Fruit fly (Drosophila melanogaster) whole organism, embryonic: ENCODE data around the gene Kah.
A peak's percentile ranks its signal among the peaks of the same experiment; 100 is the strongest.

Source experiments
- Adf1 ChIP-seq: fragments of 200-800 bp; sonication (Bioruptor generic); IDR thresholded peaks from 2 replicates; pipeline ENCODE4 v1.3.6; 2022; ENCODE audit warnings: missing biosample characterization, missing genetic modification characterization
- Asciz ChIP-seq: fragments of 200-800 bp; sonication (Bioruptor generic); optimal IDR thresholded peaks from 2 replicates; lab custom pipeline; 2017; ENCODE audit warnings: missing biosample characterization, mild to moderate bottlenecking, missing genetic modification characterization, missing genetic modification reagents
- CG10979 ChIP-seq: fragments of 200-800 bp; sonication (Bioruptor generic); optimal IDR thresholded peaks from 2 replicates; lab custom pipeline; 2018; ENCODE audit warnings: missing biosample characterization, mild to moderate bottlenecking, missing genetic modification characterization, moderate library complexity
- CG11695 ChIP-seq: fragments of 200-800 bp; sonication (Bioruptor generic); IDR thresholded peaks from 3 replicates; pipeline ENCODE4 v1.3.6; 2022; ENCODE audit warnings: missing biosample characterization, missing genetic modification characterization
- CG11696 ChIP-seq: fragments of 200-800 bp; sonication (Bioruptor generic); IDR thresholded peaks from 2 replicates; pipeline ENCODE4 v1.3.6; 2022; ENCODE audit warnings: missing biosample characterization, missing genetic modification characterization
- CG13775 ChIP-seq: fragments of 200-800 bp; sonication (Bioruptor generic); optimal IDR thresholded peaks from 3 replicates; lab custom pipeline; 2017; ENCODE audit warnings: missing biosample characterization, mild to moderate bottlenecking, missing genetic modification characterization
- CG15601 ChIP-seq: fragments of 200-800 bp; sonication (Bioruptor generic); optimal IDR thresholded peaks from 3 replicates; lab custom pipeline; 2019; ENCODE audit warnings: missing biosample characterization, mild to moderate bottlenecking, missing genetic modification characterization, moderate library complexity
- CG1832 ChIP-seq: fragments of 200-800 bp; sonication (Bioruptor generic); optimal IDR thresholded peaks from 2 replicates; lab custom pipeline; 2017; ENCODE audit warnings: missing biosample characterization, mild to moderate bottlenecking, missing genetic modification characterization, inconsistent platforms
- CG18599 ChIP-seq: fragments of 200-800 bp; sonication (Bioruptor generic); optimal IDR thresholded peaks from 3 replicates; lab custom pipeline; 2017; ENCODE audit warnings: missing biosample characterization, missing genetic modification characterization, mild to moderate bottlenecking, moderate library complexity, missing genetic modification reagents
- CG2712 ChIP-seq: fragments of 200-800 bp; optimal IDR thresholded peaks from 3 replicates; lab custom pipeline; 2019; ENCODE audit warnings: missing biosample characterization, mild to moderate bottlenecking, missing genetic modification characterization, moderate library complexity
- CG3065 ChIP-seq: fragments of 200-800 bp; sonication (Bioruptor generic); optimal IDR thresholded peaks from 2 replicates; lab custom pipeline; 2016; ENCODE audit warnings: missing biosample characterization, missing genetic modification characterization
- CG3838 ChIP-seq: fragments of 200-800 bp; sonication (Bioruptor generic); optimal IDR thresholded peaks from 3 replicates; lab custom pipeline; 2016; ENCODE audit warnings: missing biosample characterization, missing genetic modification characterization
- CG4820 ChIP-seq: fragments of 200-800 bp; sonication (Bioruptor generic); optimal IDR thresholded peaks from 3 replicates; lab custom pipeline; 2016; ENCODE audit warnings: missing biosample characterization, missing genetic modification characterization
- CG7271 ChIP-seq: fragments of 200-800 bp; sonication (Bioruptor generic); optimal IDR thresholded peaks from 2 replicates; lab custom pipeline; 2018; ENCODE audit warnings: missing biosample characterization, mild to moderate bottlenecking, missing genetic modification characterization, moderate library complexity
- CG8089 ChIP-seq: fragments of 200-800 bp; sonication (Bioruptor generic); optimal IDR thresholded peaks from 3 replicates; lab custom pipeline; 2016; ENCODE audit warnings: missing biosample characterization, missing genetic modification characterization
- CG8478 ChIP-seq: fragments of >200 bp; optimal IDR thresholded peaks from 2 replicates; lab custom pipeline; 2018
- CoRest ChIP-seq: fragments of 200-800 bp; sonication (Bioruptor generic); optimal IDR thresholded peaks from 3 replicates; lab custom pipeline; 2018; ENCODE audit warnings: missing biosample characterization, mild to moderate bottlenecking, missing genetic modification characterization, moderate library complexity
- CrebB ChIP-seq: fragments of 200-800 bp; sonication (Bioruptor generic); optimal IDR thresholded peaks from 3 replicates; lab custom pipeline; 2018; ENCODE audit warnings: missing biosample characterization, mild to moderate bottlenecking, missing genetic modification characterization
- Doc3 ChIP-seq: fragments of 200-800 bp; sonication (Bioruptor generic); IDR thresholded peaks from 3 replicates; pipeline ENCODE4 v1.3.6; 2022; ENCODE audit warnings: missing biosample characterization, missing genetic modification characterization; ENCODE audit not compliant: partially characterized antibody
- Fer3 ChIP-seq: fragments of 200-800 bp; sonication (Bioruptor generic); optimal IDR thresholded peaks from 2 replicates; lab custom pipeline; 2018; ENCODE audit warnings: missing biosample characterization, mild to moderate bottlenecking, missing genetic modification characterization, moderate library complexity
- Hmx ChIP-seq: fragments of 200-800 bp; sonication (Bioruptor generic); optimal IDR thresholded peaks from 2 replicates; lab custom pipeline; 2016; ENCODE audit warnings: missing biosample characterization, missing genetic modification characterization
- Med ChIP-seq: fragments of 200-800 bp; sonication (Bioruptor generic); peaks from one replicate; lab custom pipeline; 2016; ENCODE audit warnings: missing biosample characterization, missing genetic modification characterization, mild to moderate bottlenecking, inconsistent platforms, moderate library complexity
- Nf-YB ChIP-seq: fragments of 200-800 bp; sonication (Bioruptor generic); optimal IDR thresholded peaks from 3 replicates; lab custom pipeline; 2019; ENCODE audit warnings: missing biosample characterization, mild to moderate bottlenecking, missing genetic modification characterization, moderate library complexity
- NfI ChIP-seq: fragments of 200-800 bp; sonication (Bioruptor generic); optimal IDR thresholded peaks from 3 replicates; lab custom pipeline; 2018; ENCODE audit warnings: missing biosample characterization, mild to moderate bottlenecking, missing genetic modification characterization, moderate library complexity
- Oli ChIP-seq: fragments of 200-800 bp; sonication (Bioruptor generic); optimal IDR thresholded peaks from 2 replicates; lab custom pipeline; 2018; ENCODE audit warnings: missing biosample characterization, mild to moderate bottlenecking, missing genetic modification characterization, moderate library complexity
- Ravus ChIP-seq: fragments of 200-800 bp; sonication (Bioruptor generic); IDR thresholded peaks from 2 replicates; pipeline ENCODE4 v1.3.6; 2022; ENCODE audit warnings: missing biosample characterization, missing genetic modification characterization
- Side ChIP-seq: fragments of 200-800 bp; sonication (Bioruptor generic); optimal IDR thresholded peaks from 2 replicates; lab custom pipeline; 2016; ENCODE audit warnings: missing biosample characterization, missing genetic modification characterization
- Sin3A ChIP-seq: fragments of >200 bp; optimal IDR thresholded peaks from 2 replicates; lab custom pipeline; 2018
- Ssrp ChIP-seq: fragments of 200-800 bp; sonication (Bioruptor generic); optimal IDR thresholded peaks from 2 replicates; lab custom pipeline; 2018; ENCODE audit warnings: missing biosample characterization, mild to moderate bottlenecking, missing genetic modification characterization, moderate library complexity
- Stat92E ChIP-seq, 3 experiments: fragments of >200 bp in 2 of 3; fragments of 200-800 bp in 1 of 3; sonication (Bioruptor generic) in 1 of 3; optimal IDR thresholded peaks; 2 replicates each; lab custom pipeline; 2017 to 2019; ENCODE audit warnings: missing biosample characterization in 3 of 3, missing genetic modification characterization in 3 of 3, mild to moderate bottlenecking in 1 of 3, moderate library complexity in 1 of 3
- Xbp1 ChIP-seq: fragments of 200-800 bp; sonication (Bioruptor generic); optimal IDR thresholded peaks from 3 replicates; lab custom pipeline; 2016; ENCODE audit warnings: missing biosample characterization, mild to moderate bottlenecking, missing genetic modification characterization
- bigmax ChIP-seq: fragments of 200-800 bp; sonication (Bioruptor generic); optimal IDR thresholded peaks from 2 replicates; lab custom pipeline; 2018; ENCODE audit warnings: missing biosample characterization, mild to moderate bottlenecking, missing genetic modification characterization
- cad ChIP-seq: fragments of >200 bp; optimal IDR thresholded peaks from 2 replicates; lab custom pipeline; 2017; ENCODE audit warnings: missing biosample characterization, missing genetic modification characterization
- da ChIP-seq: fragments of 200-800 bp; sonication (Bioruptor generic); optimal IDR thresholded peaks from 2 replicates; lab custom pipeline; 2016; ENCODE audit warnings: missing biosample characterization, missing genetic modification characterization
- dan ChIP-seq: fragments of 200-800 bp; sonication (Bioruptor generic); IDR thresholded peaks from 2 replicates; pipeline ENCODE4 v1.3.6; 2022; ENCODE audit warnings: missing biosample characterization, missing genetic modification characterization
- dm ChIP-seq: fragments of 200-800 bp; sonication (Bioruptor generic); optimal IDR thresholded peaks from 3 replicates; lab custom pipeline; 2016; ENCODE audit warnings: missing biosample characterization, missing genetic modification characterization
- dmrt99B ChIP-seq: fragments of 200-800 bp; sonication (Bioruptor generic); optimal IDR thresholded peaks from 2 replicates; lab custom pipeline; 2018; ENCODE audit warnings: missing biosample characterization, mild to moderate bottlenecking, missing genetic modification characterization, moderate library complexity
- dpn ChIP-seq, 2 experiments: fragments of 200-800 bp; sonication (Bioruptor generic); optimal IDR thresholded peaks; 3 replicates each; lab custom pipeline; 2016; ENCODE audit warnings: missing biosample characterization in 2 of 2, missing genetic modification characterization in 2 of 2
- fd64A ChIP-seq: fragments of 200-800 bp; sonication (Bioruptor generic); optimal IDR thresholded peaks from 3 replicates; lab custom pipeline; 2018; ENCODE audit warnings: missing biosample characterization, mild to moderate bottlenecking, missing genetic modification characterization
- gem ChIP-seq: fragments of 200-800 bp; sonication (Bioruptor generic); optimal IDR thresholded peaks from 2 replicates; lab custom pipeline; 2019; ENCODE audit warnings: missing biosample characterization, mild to moderate bottlenecking, missing genetic modification characterization, moderate library complexity
- hkb ChIP-seq, 2 experiments: fragments of 200-800 bp in 1 of 2; fragments of >200 bp in 1 of 2; sonication (Bioruptor generic) in 1 of 2; IDR thresholded peaks in 1 of 2; optimal IDR thresholded peaks in 1 of 2; 2 replicates each; pipeline versions ENCODE4 v1.3.6 to Lab custom; 2017 to 2022; ENCODE audit warnings: missing biosample characterization in 1 of 2, missing genetic modification characterization in 1 of 2
- luna ChIP-seq: fragments of 200-800 bp; sonication (Bioruptor generic); optimal IDR thresholded peaks from 2 replicates; lab custom pipeline; 2016; ENCODE audit warnings: missing biosample characterization, missing genetic modification characterization
- odd ChIP-seq: fragments of 200-800 bp; sonication (Bioruptor generic); optimal IDR thresholded peaks from 2 replicates; lab custom pipeline; 2017; ENCODE audit warnings: missing biosample characterization, mild to moderate bottlenecking, missing genetic modification characterization
- ro ChIP-seq: fragments of 200-800 bp; sonication (Bioruptor generic); IDR thresholded peaks from 2 replicates; pipeline ENCODE4 v1.3.6; 2022; ENCODE audit warnings: missing biosample characterization, missing genetic modification characterization
- schlank ChIP-seq: fragments of 200-800 bp; sonication (Bioruptor generic); optimal IDR thresholded peaks from 2 replicates; lab custom pipeline; 2018; ENCODE audit warnings: missing biosample characterization, mild to moderate bottlenecking, missing genetic modification characterization
- sens ChIP-seq: fragments of 200-800 bp; sonication (Bioruptor generic); peaks from one replicate; lab custom pipeline; 2016; ENCODE audit warnings: missing biosample characterization, missing genetic modification characterization
- tap ChIP-seq: fragments of 200-800 bp; optimal IDR thresholded peaks from 3 replicates; lab custom pipeline; 2019; ENCODE audit warnings: missing biosample characterization, mild to moderate bottlenecking, missing genetic modification characterization, moderate library complexity
- toy ChIP-seq: fragments of 200-800 bp; sonication (Bioruptor generic); IDR thresholded peaks from 2 replicates; pipeline ENCODE4 v1.3.6; 2022; ENCODE audit warnings: missing biosample characterization, missing genetic modification characterization
- trem ChIP-seq: fragments of 200-800 bp; optimal IDR thresholded peaks from 3 replicates; lab custom pipeline; 2019; ENCODE audit warnings: missing biosample characterization, mild to moderate bottlenecking, missing genetic modification characterization, moderate library complexity
- unpg ChIP-seq: fragments of 200-800 bp; sonication (Bioruptor generic); optimal IDR thresholded peaks from 3 replicates; lab custom pipeline; 2018; ENCODE audit warnings: missing biosample characterization, mild to moderate bottlenecking, missing genetic modification characterization, moderate library complexity
- wdn ChIP-seq: fragments of 200-800 bp; sonication (Bioruptor generic); IDR thresholded peaks from 2 replicates; pipeline ENCODE4 v1.3.6; 2022; ENCODE audit warnings: missing biosample characterization, missing genetic modification characterization

Gene Kah

dm6 chr3L:552950-553349 is 36.1 kb downstream of the Kah start (continued):
- TF ChIP-seq gem (tag; lab: Kevin White, UChicago), result peak; percentile 77
- peak; percentile 80 for TF ChIP-seq CG18599
- TF ChIP-seq wdn (GFP tag; lab: Robert Waterston, UW), result peak; percentile 64; the same call in 1 of the 2 replicates
- TF ChIP-seq Xbp1 (GFP tag; lab: Kevin White, UChicago), result peak; percentile 71
- TF ChIP-seq Oli (tag; lab: Kevin White, UChicago), result peak; percentile 82
- TF ChIP-seq CG4820 (GFP tag; lab: Kevin White, UChicago), result peak; percentile 49
- TF ChIP-seq CG3065 (GFP tag; lab: Kevin White, UChicago), result no peak
- peak; percentile 67 for TF ChIP-seq CG2712
- TF ChIP-seq dmrt99B (tag; lab: Kevin White, UChicago), result peak; percentile 83
- TF ChIP-seq CoRest (tag; lab: Kevin White, UChicago), result peak; percentile 76
- TF ChIP-seq trem (tag; lab: Kevin White, UChicago), result peak; percentile 29
- TF ChIP-seq bigmax (GFP tag; lab: Kevin White, UChicago), result no peak
- TF ChIP-seq dpn (GFP tag; optimal IDR thresholded peaks at IDR 0.05; lab: Kevin White, UChicago), result peak; percentile 75 to 81
- no peak for TF ChIP-seq CG7271 (tag; lab: Kevin White, UChicago)
- peak; percentile 39 for TF ChIP-seq dm (GFP tag; lab: Kevin White, UChicago)
- peak; percentile 70 for TF ChIP-seq tap (tag; lab: Kevin White, UChicago)
- no peak for TF ChIP-seq dan (GFP tag; lab: Robert Waterston, UW)
- no peak for TF ChIP-seq Sin3A (lab: Kevin White, UChicago)
- no peak for TF ChIP-seq da (GFP tag; lab: Kevin White, UChicago)
- TF ChIP-seq unpg (GFP tag; lab: Kevin White, UChicago), result peak; percentile 80
- no peak for TF ChIP-seq toy (GFP tag; lab: Robert Waterston, UW)
- TF ChIP-seq Ssrp (tag; lab: Kevin White, UChicago), result peak; percentile 48
- peak; percentile 92 for TF ChIP-seq CG11696
- 0 out of 2 replicates have a peak, but pooled peaks have one; percentile 8 for TF ChIP-seq Adf1 (GFP tag; lab: Robert Waterston, UW)
- peak; percentile 62 for TF ChIP-seq Side
- TF ChIP-seq CG8089 (GFP tag; lab: Kevin White, UChicago), result peak; percentile 52
- peak; percentile 7; the same call in 1 of the 2 replicates for TF ChIP-seq Ravus (GFP tag; lab: Robert Waterston, UW)
- TF ChIP-seq Stat92E (GFP tag; optimal IDR thresholded peaks at IDR 0.05; lab: Kevin White, UChicago), result no peak
- TF ChIP-seq Med (GFP tag; lab: Kevin White, UChicago), result peak; percentile 97
- peak; percentile 55 for TF ChIP-seq Asciz (GFP tag; lab: Kevin White, UChicago)
- TF ChIP-seq hkb (optimal IDR thresholded peaks at IDR 0.05; lab: Kevin White, UChicago), result no peak
- TF ChIP-seq hkb (GFP tag; IDR thresholded peaks at IDR 0.05; lab: Robert Waterston, UW), result peak; percentile 82
- peak; percentile 66 for TF ChIP-seq sens (GFP tag; lab: Kevin White, UChicago)
- TF ChIP-seq CrebB, result peak; percentile 72
- TF ChIP-seq CG10979 (tag; lab: Kevin White, UChicago), result peak; percentile 50
- TF ChIP-seq Nf-YB (GFP tag; lab: Kevin White, UChicago), result peak; percentile 18
- TF ChIP-seq fd64A (GFP tag; lab: Kevin White, UChicago), result peak; percentile 9
- TF ChIP-seq cad (GFP tag; lab: Kevin White, UChicago), result no peak
- TF ChIP-seq odd (GFP tag; lab: Kevin White, UChicago), result peak; percentile 63
- peak; percentile 71 for TF ChIP-seq Fer3 (tag; lab: Kevin White, UChicago)
- no peak for TF ChIP-seq luna
- TF ChIP-seq ro (GFP tag; lab: Robert Waterston, UW), result no peak
- TF ChIP-seq schlank (tag; lab: Kevin White, UChicago), result peak; percentile 66
- TF ChIP-seq Hmx (GFP tag; lab: Kevin White, UChicago), result no peak
- TF ChIP-seq CG3838 (GFP tag; lab: Kevin White, UChicago), result no peak
- TF ChIP-seq NfI (GFP tag; lab: Kevin White, UChicago), result peak; percentile 72
- TF ChIP-seq CG15601 (tag; lab: Kevin White, UChicago), result peak; percentile 7
- TF ChIP-seq CG1832 (GFP tag; lab: Kevin White, UChicago), result no peak
- TF ChIP-seq CG11695 (GFP tag; lab: Robert Waterston, UW), result peak; percentile 85
- TF ChIP-seq Doc3, result no peak
- peak; percentile 42 for TF ChIP-seq CG13775 (GFP tag; lab: Kevin White, UChicago)
- no peak for TF ChIP-seq CG8478 (lab: Kevin White, UChicago)
